Worm (Caenorhabditis elegans) whole organism, L1 larva: ENCODE results near the gene fbxa-154.
"Not testable (repeated sequence)": the region's sequence is repeated elsewhere in the genome, so short reads cannot be mapped to it uniquely, and the experiment has no call there.

ENCODE experiments used
- egl-13 ChIP-seq: sonication (generic microtip); optimal IDR thresholded peaks from 2 replicates; lab custom pipeline; 2016; ENCODE audit warnings: missing genotype, missing genetic modification reagents, missing genetic modification characterization, missing compliant biosample characterization
- mep-1 ChIP-seq: fragments of 150-350 bp; optimal IDR thresholded peaks from 2 replicates; lab custom pipeline; 2014; ENCODE audit warnings: missing biosample characterization, missing genetic modification characterization
- pqm-1 ChIP-seq: sonication (generic microtip); optimal IDR thresholded peaks from 3 replicates; lab custom pipeline; 2017; ENCODE audit warnings: missing biosample characterization, missing genetic modification characterization
- vab-15 ChIP-seq: sonication (generic microtip); optimal IDR thresholded peaks from 2 replicates; lab custom pipeline; 2017; ENCODE audit warnings: missing genotype, mild to moderate bottlenecking, missing genetic modification characterization, missing compliant biosample characterization

DNA sequence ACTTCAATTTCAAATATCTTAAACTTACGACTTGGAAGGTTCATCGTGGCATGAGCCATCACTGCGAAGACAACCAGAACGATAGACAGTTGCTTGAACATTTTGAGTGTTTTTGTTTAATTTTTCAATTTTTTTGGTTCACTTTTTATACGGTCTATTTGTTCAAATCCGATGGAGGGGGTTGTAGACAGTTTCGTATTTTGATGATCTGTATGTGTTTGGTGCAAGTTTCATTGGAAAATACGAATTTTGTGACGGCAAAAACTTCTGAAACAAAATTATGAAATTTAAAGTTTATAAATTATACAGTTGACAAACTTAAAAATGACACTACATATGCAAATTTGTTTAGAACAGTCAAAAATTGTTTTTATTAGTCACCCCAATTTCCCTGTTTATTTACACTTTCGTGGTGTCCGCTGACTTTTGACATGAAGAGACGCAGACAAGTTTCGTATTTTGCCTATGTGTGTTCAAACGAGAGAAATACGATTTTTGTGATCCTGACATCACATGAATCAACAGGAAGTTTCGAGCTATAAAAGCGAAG, 42.7 kb upstream of the fbxa-154 start, which contains the start of the genes C55A1.7 and C55A1.6:
- not testable (repeated sequence) for TF ChIP-seq vab-15, mep-1, egl-13, pqm-1 (tag; lab: Kevin White, UChicago)
